Worm (Caenorhabditis elegans) whole organism, late embryonic: Measurements from ENCODE around the gene cyp-34A7.

ENCODE experiments used
- ama-1 ChIP-seq: fragments of 150-350 bp; optimal IDR thresholded peaks from 2 replicates; lab custom pipeline; 2014
- ceh-22 ChIP-seq: sonication (generic microtip); optimal IDR thresholded peaks from 2 replicates; lab custom pipeline; 2017; ENCODE audit warnings: missing biosample characterization, missing genetic modification characterization
- ceh-24 ChIP-seq: sonication (generic microtip); optimal IDR thresholded peaks from 2 replicates; lab custom pipeline; 2016; ENCODE audit warnings: mild to moderate bottlenecking, missing genetic modification characterization, missing compliant biosample characterization
- dve-1 ChIP-seq: sonication (generic microtip); optimal IDR thresholded peaks from 2 replicates; lab custom pipeline; 2017; ENCODE audit warnings: antibody characterized with exemption, mild to moderate bottlenecking, missing genetic modification characterization, missing compliant biosample characterization
- mec-3 ChIP-seq: sonication (generic microtip); optimal IDR thresholded peaks from 2 replicates; lab custom pipeline; 2016; ENCODE audit warnings: borderline replicate concordance, missing genetic modification characterization, missing compliant biosample characterization
- nhr-11 ChIP-seq: fragments of 150-350 bp; optimal IDR thresholded peaks from 2 replicates; lab custom pipeline; 2014; ENCODE audit warnings: missing biosample characterization, missing genetic modification characterization
- pag-3 ChIP-seq: sonication (generic microtip); optimal IDR thresholded peaks from 2 replicates; lab custom pipeline; 2016; ENCODE audit warnings: missing compliant biosample characterization, missing genetic modification characterization, borderline replicate concordance
- pqm-1 ChIP-seq: sonication (generic microtip); optimal IDR thresholded peaks from 2 replicates; lab custom pipeline; 2016; ENCODE audit warnings: missing genetic modification characterization, missing compliant biosample characterization
- pros-1 ChIP-seq: fragments of 150-350 bp; optimal IDR thresholded peaks from 2 replicates; lab custom pipeline; 2014; ENCODE audit warnings: missing biosample characterization, missing genetic modification reagents, missing genetic modification characterization

DNA sequence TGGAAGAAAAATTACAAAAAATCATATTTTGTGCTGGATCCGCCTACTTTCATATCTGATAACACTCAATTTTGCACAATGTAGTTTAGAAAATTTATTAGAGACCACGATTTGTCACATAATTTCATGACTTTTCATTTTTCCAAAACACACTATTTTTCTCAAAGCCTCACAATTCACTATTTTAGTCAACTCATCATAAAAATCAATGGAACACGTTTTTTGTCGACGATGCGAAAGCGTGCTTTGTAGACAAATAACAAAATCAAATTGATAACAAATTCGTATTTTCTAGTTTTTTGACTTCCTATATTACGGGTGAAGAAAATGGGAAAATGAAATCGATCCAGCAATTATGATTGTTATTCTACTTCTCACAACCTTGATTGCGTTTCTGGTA lies 21.8 kb downstream of the cyp-34A7 start, which contains the start of gene cyp-35B2:
- TF ChIP-seq nhr-11 (tag; lab: Kevin White, UChicago) (no peak), ceh-24 (no peak), ceh-22 (tag; lab: Kevin White, UChicago) (no peak), dve-1 (tag; lab: Kevin White, UChicago) (no peak), pqm-1 (no peak), pros-1 (tag; lab: Kevin White, UChicago) (no peak), pag-3 (no peak), ama-1 (lab: Kevin White, UChicago) (no peak), mec-3 (tag; lab: Kevin White, UChicago) (no peak)
